Worm (Caenorhabditis elegans) whole organism, mixed stage, embryonic: ENCODE data around the gene K05F1.13.

Experiments
- elt-1 ChIP-seq: sonication (generic microtip); optimal IDR thresholded peaks from 2 replicates; lab custom pipeline; 2017; ENCODE audit warnings: missing genetic modification characterization, mild to moderate bottlenecking, missing compliant biosample characterization, antibody characterized with exemption, moderate library complexity, borderline replicate concordance; ENCODE audit not compliant: insufficient read depth
- lin-32 ChIP-seq: fragments of 200-800 bp; sonication (Bioruptor generic); optimal IDR thresholded peaks from 2 replicates; lab custom pipeline; 2018; ENCODE audit warnings: mild to moderate bottlenecking, missing genetic modification characterization, missing compliant biosample characterization
- nhr-12 ChIP-seq: fragments of 150-350 bp; optimal IDR thresholded peaks from 2 replicates; lab custom pipeline; 2014; ENCODE audit warnings: missing biosample characterization, missing genetic modification characterization
- nhr-2 ChIP-seq: fragments of 150-350 bp; optimal IDR thresholded peaks from 2 replicates; lab custom pipeline; 2014; ENCODE audit warnings: missing biosample characterization, missing genetic modification characterization
- sptf-1 ChIP-seq: sonication (generic microtip); optimal IDR thresholded peaks from 2 replicates; lab custom pipeline; 2017; ENCODE audit warnings: mild to moderate bottlenecking, missing genetic modification characterization, moderate library complexity, missing compliant biosample characterization

DNA sequence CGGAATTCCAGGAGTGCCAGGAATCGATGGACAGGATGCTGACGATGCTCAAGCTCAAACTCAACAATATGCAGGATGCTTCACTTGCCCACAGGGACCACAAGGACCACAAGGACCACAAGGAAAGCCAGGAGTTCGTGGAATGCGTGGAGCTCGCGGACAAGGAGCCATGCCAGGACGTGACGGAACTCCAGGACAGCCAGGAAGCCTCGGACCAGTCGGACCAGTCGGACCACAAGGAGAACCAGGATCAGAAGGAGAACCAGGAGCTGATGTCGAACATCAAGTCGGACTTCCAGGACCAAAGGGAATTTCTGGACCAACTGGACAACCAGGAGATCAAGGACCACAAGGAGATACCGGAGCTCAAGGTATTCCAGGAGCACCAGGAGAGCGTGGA, 42.5 kb downstream of the K05F1.13 start:
- TF ChIP-seq nhr-12 (tag; lab: Kevin White, UChicago) (no peak), elt-1 (tag; lab: Kevin White, UChicago) (no peak), lin-32 (GFP tag; lab: Kevin White, UChicago) (no peak), sptf-1 (no peak), nhr-2 (tag; lab: Kevin White, UChicago) (no peak)
